Worm (Caenorhabditis elegans) whole organism, young adult: ENCODE data around the gene frg-1.

Experiments used
- B0035.1 ChIP-seq: sonication (generic microtip); optimal IDR thresholded peaks from 2 replicates; lab custom pipeline; 2016; ENCODE audit warnings: missing genetic modification characterization, mild to moderate bottlenecking, missing compliant biosample characterization, missing genotype, missing genetic modification reagents
- C06A6.2 ChIP-seq: fragments of 200-800 bp; sonication (Bioruptor generic); conservative IDR thresholded peaks from 2 replicates; pipeline ENCODE4 v1.3.6; 2022; ENCODE audit warnings: missing genetic modification characterization, missing compliant biosample characterization
- C17E4.6 ChIP-seq: fragments of 200-800 bp; sonication (Bioruptor generic); IDR thresholded peaks from 2 replicates; pipeline ENCODE4 v1.3.6; 2022; ENCODE audit warnings: missing genetic modification reagents, missing genetic modification characterization, missing compliant biosample characterization
- F10E7.11 ChIP-seq: sonication (generic microtip); optimal IDR thresholded peaks from 2 replicates; lab custom pipeline; 2017; ENCODE audit warnings: mild to moderate bottlenecking, missing genetic modification characterization, moderate library complexity, missing compliant biosample characterization
- F33H1.4 ChIP-seq: fragments of 200-800 bp; sonication (Bioruptor generic); IDR thresholded peaks from 2 replicates; pipeline ENCODE4 v1.3.6; 2022; ENCODE audit warnings: missing genetic modification reagents, missing genetic modification characterization, missing compliant biosample characterization
- F49E8.2 ChIP-seq: sonication (generic microtip); optimal IDR thresholded peaks from 3 replicates; lab custom pipeline; 2017; ENCODE audit warnings: missing genetic modification characterization, mild to moderate bottlenecking, missing compliant biosample characterization, antibody characterized with exemption, moderate library complexity; ENCODE audit not compliant: insufficient read depth
- F52B5.7 ChIP-seq: sonication (generic microtip); optimal IDR thresholded peaks from 2 replicates; lab custom pipeline; 2016; ENCODE audit warnings: mild to moderate bottlenecking, missing genetic modification characterization, missing compliant biosample characterization
- K11D2.4 ChIP-seq: fragments of 200-800 bp; sonication (Bioruptor generic); IDR thresholded peaks from 2 replicates; pipeline ENCODE4 v1.3.6; 2022; ENCODE audit warnings: missing genetic modification reagents, missing genetic modification characterization, missing compliant biosample characterization
- Y95B8A.8 ChIP-seq: fragments of 200-800 bp; sonication (Bioruptor generic); IDR thresholded peaks from 2 replicates; pipeline ENCODE4 v1.3.6; 2022; ENCODE audit warnings: missing genetic modification reagents, missing genetic modification characterization, missing compliant biosample characterization
- ZK185.1 ChIP-seq: sonication (generic microtip); optimal IDR thresholded peaks from 2 replicates; lab custom pipeline; 2016; ENCODE audit warnings: mild to moderate bottlenecking, missing genetic modification characterization, missing compliant biosample characterization; ENCODE audit not compliant: poor library complexity, severe bottlenecking
- cebp-1 ChIP-seq, 2 experiments: fragments of 200-800 bp in 1 of 2; sonication (Bioruptor generic) in 1 of 2; sonication (generic microtip) in 1 of 2; IDR thresholded peaks in 1 of 2; optimal IDR thresholded peaks in 1 of 2; 2 replicates each; pipeline versions ENCODE4 v1.3.6 to Lab custom; 2017 to 2022; ENCODE audit warnings: missing compliant biosample characterization in 2 of 2, missing genetic modification characterization in 2 of 2, mild to moderate bottlenecking in 1 of 2, missing genetic modification reagents in 1 of 2, moderate library complexity in 1 of 2
- cebp-2 ChIP-seq: fragments of 200-800 bp; sonication (Bioruptor generic); IDR thresholded peaks from 2 replicates; pipeline ENCODE4 v1.3.6; 2022; ENCODE audit warnings: missing genetic modification characterization, missing compliant biosample characterization
- dox-1 ChIP-seq: fragments of 200-800 bp; sonication (Bioruptor generic); IDR thresholded peaks from 2 replicates; pipeline ENCODE4 v1.3.6; 2022; ENCODE audit warnings: missing genetic modification reagents, missing genetic modification characterization, missing compliant biosample characterization
- dpff-1 ChIP-seq: sonication (generic microtip); optimal IDR thresholded peaks from 2 replicates; lab custom pipeline; 2017; ENCODE audit warnings: mild to moderate bottlenecking, missing genetic modification characterization, missing compliant biosample characterization
- efl-1 ChIP-seq: fragments of 150-350 bp; optimal IDR thresholded peaks from 2 replicates; lab custom pipeline; 2014; ENCODE audit warnings: missing biosample characterization, missing genetic modification reagents, missing genetic modification characterization
- egl-44 ChIP-seq: fragments of 200-800 bp; sonication (Bioruptor generic); IDR thresholded peaks from 2 replicates; pipeline ENCODE4 v1.3.6; 2022; ENCODE audit warnings: missing genetic modification reagents, missing genetic modification characterization, missing compliant biosample characterization
- ekl-4 ChIP-seq: fragments of 200-800 bp; sonication (Bioruptor generic); IDR thresholded peaks from 2 replicates; pipeline ENCODE4 v1.3.6; 2022; ENCODE audit warnings: missing genetic modification reagents, missing genetic modification characterization, missing compliant biosample characterization
- fkh-3 ChIP-seq: sonication (generic microtip); optimal IDR thresholded peaks from 2 replicates; lab custom pipeline; 2016; ENCODE audit warnings: mild to moderate bottlenecking, missing genetic modification characterization, missing compliant biosample characterization
- let-526 ChIP-seq: fragments of 200-800 bp; sonication (Bioruptor generic); IDR thresholded peaks from 2 replicates; pipeline ENCODE4 v1.3.6; 2022; ENCODE audit warnings: missing genetic modification reagents, missing genetic modification characterization, missing compliant biosample characterization
- let-607 ChIP-seq, 2 experiments: fragments of 200-800 bp in 1 of 2; sonication (Bioruptor generic) in 1 of 2; sonication (generic microtip) in 1 of 2; optimal IDR thresholded peaks; 2 replicates each; lab custom pipeline; 2016 to 2018; ENCODE audit warnings: mild to moderate bottlenecking in 2 of 2, missing compliant biosample characterization in 2 of 2, missing genetic modification characterization in 2 of 2, moderate library complexity in 2 of 2, missing genotype in 1 of 2
- lin-35 ChIP-seq, 3 experiments: fragments of 150-350 bp in 2 of 3; sonication (generic microtip) in 1 of 3; optimal IDR thresholded peaks; 2 replicates each; lab custom pipeline; 2014 to 2018; ENCODE audit warnings: missing biosample characterization in 3 of 3, missing genetic modification characterization in 3 of 3, missing genetic modification reagents in 3 of 3
- lir-1 ChIP-seq: fragments of 200-800 bp; sonication (Bioruptor generic); conservative IDR thresholded peaks from 2 replicates; pipeline ENCODE4 v1.3.6; 2022; ENCODE audit warnings: missing genetic modification reagents, missing genetic modification characterization, missing compliant biosample characterization
- madf-3 ChIP-seq: fragments of 200-800 bp; sonication (Bioruptor generic); IDR thresholded peaks from 2 replicates; pipeline ENCODE4 v1.3.6; 2022; ENCODE audit warnings: missing genetic modification reagents, missing genetic modification characterization, missing compliant biosample characterization
- madf-6 ChIP-seq: fragments of 200-800 bp; sonication (Bioruptor generic); IDR thresholded peaks from 2 replicates; pipeline ENCODE4 v1.3.6; 2022; ENCODE audit warnings: missing genetic modification reagents, missing genetic modification characterization, missing compliant biosample characterization
- nhr-27 ChIP-seq: fragments of 200-800 bp; sonication (Bioruptor generic); optimal IDR thresholded peaks from 2 replicates; lab custom pipeline; 2018; ENCODE audit warnings: mild to moderate bottlenecking, missing genetic modification characterization, moderate library complexity, missing compliant biosample characterization
- pbrm-1 ChIP-seq: fragments of 200-800 bp; sonication (Bioruptor generic); IDR thresholded peaks from 2 replicates; pipeline ENCODE4 v1.3.6; 2022; ENCODE audit warnings: missing genetic modification reagents, missing genetic modification characterization, missing compliant biosample characterization
- rcor-1 ChIP-seq: fragments of 200-800 bp; sonication (Bioruptor generic); IDR thresholded peaks from 2 replicates; pipeline ENCODE4 v1.3.6; 2022; ENCODE audit warnings: missing genetic modification reagents, missing genetic modification characterization, missing compliant biosample characterization
- rec-8 ChIP-seq, 2 experiments: sonication (generic microtip); optimal IDR thresholded peaks; 2 replicates each; lab custom pipeline; 2016; ENCODE audit warnings: mild to moderate bottlenecking in 2 of 2, missing genetic modification characterization in 2 of 2, missing genetic modification reagents in 2 of 2, missing genotype in 2 of 2, missing biosample characterization in 1 of 2, missing compliant biosample characterization in 1 of 2, moderate library complexity in 1 of 2
- snpc-4 ChIP-seq, 5 experiments: fragments of 150-350 bp in 1 of 5; sonication (generic microtip) in 4 of 5; optimal IDR thresholded peaks; 2 replicates each; lab custom pipeline; 2014 to 2018; ENCODE audit warnings: missing genetic modification characterization in 5 of 5, missing biosample characterization in 3 of 5, antibody characterized with exemption in 2 of 5, mild to moderate bottlenecking in 2 of 5, missing compliant biosample characterization in 2 of 5, missing genotype in 2 of 5, moderate library complexity in 2 of 5, missing genetic modification reagents in 1 of 5
- sptf-2 ChIP-seq: fragments of 200-800 bp; sonication (Bioruptor generic); optimal IDR thresholded peaks from 2 replicates; lab custom pipeline; 2018; ENCODE audit warnings: mild to moderate bottlenecking, missing genetic modification characterization, missing compliant biosample characterization
- tbp1 ChIP-seq: fragments of 200-800 bp; sonication (Bioruptor generic); optimal IDR thresholded peaks from 2 replicates; lab custom pipeline; 2018; ENCODE audit warnings: mild to moderate bottlenecking, missing genetic modification characterization, missing compliant biosample characterization
- tlf-1 ChIP-seq: fragments of 200-800 bp; sonication (Bioruptor generic); optimal IDR thresholded peaks from 2 replicates; lab custom pipeline; 2018; ENCODE audit warnings: mild to moderate bottlenecking, missing genetic modification characterization, missing compliant biosample characterization
- unc-62 ChIP-seq: fragments of 150-350 bp; optimal IDR thresholded peaks from 2 replicates; lab custom pipeline; 2014; ENCODE audit warnings: missing biosample characterization, missing genetic modification reagents, missing genetic modification characterization
- xnd-1 ChIP-seq: sonication (generic microtip); optimal IDR thresholded peaks from 2 replicates; lab custom pipeline; 2016; ENCODE audit warnings: missing genotype, missing genetic modification reagents, missing genetic modification characterization, missing compliant biosample characterization
- zim-3 ChIP-seq: sonication (generic microtip); optimal IDR thresholded peaks from 2 replicates; lab custom pipeline; 2017; ENCODE audit warnings: mild to moderate bottlenecking, missing genetic modification characterization, moderate library complexity, missing compliant biosample characterization
- ztf-22 ChIP-seq: fragments of 200-800 bp; sonication (Bioruptor generic); optimal IDR thresholded peaks from 2 replicates; lab custom pipeline; 2018; ENCODE audit warnings: mild to moderate bottlenecking, missing genetic modification characterization, moderate library complexity, missing compliant biosample characterization
- ztf-25 ChIP-seq: fragments of 200-800 bp; sonication (Bioruptor generic); IDR thresholded peaks from 2 replicates; pipeline ENCODE4 v1.3.6; 2022; ENCODE audit warnings: missing genetic modification reagents, missing genetic modification characterization, missing compliant biosample characterization

frg-1 gene

DNA sequence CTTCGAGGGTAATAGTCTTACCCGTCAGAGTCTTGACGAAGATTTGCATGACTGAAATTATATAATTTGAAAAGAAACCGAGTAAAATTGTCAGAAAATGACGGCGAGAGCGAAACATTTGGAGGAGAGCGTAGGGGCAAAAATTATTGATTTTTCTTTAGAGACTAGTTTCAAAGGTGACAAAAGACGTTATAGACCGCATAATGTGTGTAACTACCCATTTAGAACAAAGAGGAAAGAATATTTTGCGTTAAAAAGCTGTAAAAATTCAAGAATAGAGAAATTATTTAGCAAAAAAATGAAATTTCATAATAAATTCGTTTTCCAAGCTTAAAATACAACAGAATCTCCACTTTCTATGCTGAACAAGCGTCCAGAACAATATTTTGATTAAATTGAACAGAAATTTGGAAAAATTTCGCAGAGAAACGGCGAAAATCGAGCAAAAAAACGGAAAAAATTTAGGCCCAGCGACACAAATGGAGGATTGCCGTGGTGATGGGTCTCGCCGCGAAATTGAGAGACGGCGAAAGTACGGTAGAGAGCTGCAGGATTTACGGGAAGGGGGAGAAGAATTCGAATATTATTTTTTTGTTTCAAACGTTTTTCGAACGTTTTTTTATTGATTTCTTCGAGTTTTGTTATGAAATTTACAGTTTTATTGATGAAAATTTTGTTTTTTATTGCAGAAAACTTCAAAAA lies at the start of gene frg-1, which contains the start of gene ubq-2 (continued):
- TF ChIP-seq madf-6 = peak; percentile 92
- no peak for TF ChIP-seq cebp-1 (GFP tag; IDR thresholded peaks at IDR 0.05; lab: Robert Waterston, UW)
- TF ChIP-seq cebp-1 (tag; optimal IDR thresholded peaks at IDR 0.05; lab: Kevin White, UChicago) = peak; percentile 78
- peak; percentile 89 for TF ChIP-seq dox-1 (GFP tag; lab: Robert Waterston, UW)
- TF ChIP-seq F49E8.2 = peak; percentile 72
- TF ChIP-seq cebp-2 (GFP tag; lab: Robert Waterston, UW) = no peak
- TF ChIP-seq unc-62 = no peak
- TF ChIP-seq lin-35 (GFP tag; optimal IDR thresholded peaks at IDR 0.05; lab: Kevin White, UChicago) = peak in 2 of 3 experiments; percentile 22 to 70
- peak; percentile 77 for TF ChIP-seq K11D2.4 (GFP tag; lab: Robert Waterston, UW)
- no peak for TF ChIP-seq egl-44 (GFP tag; lab: Robert Waterston, UW)
- peak; percentile 67 for TF ChIP-seq ekl-4
- TF ChIP-seq tbp1 (GFP tag; lab: Kevin White, UChicago) = peak; percentile 66
- no peak for TF ChIP-seq F10E7.11
- TF ChIP-seq snpc-4 (GFP tag; optimal IDR thresholded peaks at IDR 0.05; lab: Kevin White, UChicago) = peak; percentile 35
- TF ChIP-seq snpc-4 (tag; optimal IDR thresholded peaks at IDR 0.05; lab: Kevin White, UChicago) = peak; percentile 3 to 56 (median 41)
- peak; percentile 36; the same call in 1 of the 2 replicates for TF ChIP-seq C17E4.6 (GFP tag; lab: Robert Waterston, UW)
- TF ChIP-seq ZK185.1 (tag; lab: Kevin White, UChicago) = no peak
- TF ChIP-seq ztf-25 = no peak
- TF ChIP-seq zim-3 (tag; lab: Kevin White, UChicago) = no peak
- peak; percentile 80 for TF ChIP-seq rcor-1 (GFP tag; lab: Robert Waterston, UW)
- peak in 1 of 2 experiments; percentile 67 for TF ChIP-seq let-607 (tag; optimal IDR thresholded peaks at IDR 0.05; lab: Kevin White, UChicago)
- TF ChIP-seq rec-8 (tag; optimal IDR thresholded peaks at IDR 0.05; lab: Kevin White, UChicago) = peak in 1 of 2 experiments; percentile 15
- peak; percentile 98 for TF ChIP-seq F33H1.4
- TF ChIP-seq pbrm-1 (GFP tag; lab: Robert Waterston, UW) = peak; percentile 80
- TF ChIP-seq F52B5.7 = no peak
- TF ChIP-seq B0035.1 (tag; lab: Kevin White, UChicago) = peak; percentile 22
- no peak for TF ChIP-seq ztf-22 (GFP tag; lab: Kevin White, UChicago)
- 0 out of 2 replicates have a peak, but pooled peaks have one; percentile 65 for TF ChIP-seq Y95B8A.8
- peak; percentile 64 for TF ChIP-seq xnd-1
- peak; percentile 82 for TF ChIP-seq madf-3 (GFP tag; lab: Robert Waterston, UW)
- TF ChIP-seq dpff-1 (tag; lab: Kevin White, UChicago) = no peak
- no peak for TF ChIP-seq C06A6.2 (GFP tag; lab: Robert Waterston, UW)
- TF ChIP-seq let-526 (GFP tag; lab: Robert Waterston, UW) = 0 out of 2 replicates have a peak, but pooled peaks have one; percentile 60
- TF ChIP-seq sptf-2 (GFP tag; lab: Kevin White, UChicago) = no peak
- TF ChIP-seq fkh-3 (tag; lab: Kevin White, UChicago) = no peak
- TF ChIP-seq efl-1 (GFP tag; lab: Kevin White, UChicago) = peak; percentile 56
- no peak for TF ChIP-seq nhr-27
- TF ChIP-seq tlf-1 (GFP tag; lab: Kevin White, UChicago) = peak; percentile 73
- TF ChIP-seq lir-1 (GFP tag; lab: Robert Waterston, UW) = peak; percentile 43; the same call in 1 of the 2 replicates
- TF ChIP-seq, all 124 proteins: peak for 54
